Worm (Caenorhabditis elegans) whole organism, L2 larva: Measurements from ENCODE around the gene hpo-12.

Experiments used
- F13H6.1 ChIP-seq: sonication (generic microtip); optimal IDR thresholded peaks from 2 replicates; lab custom pipeline; 2016; ENCODE audit warnings: missing genetic modification characterization, missing compliant biosample characterization
- alr-1 ChIP-seq: fragments of 150-350 bp; optimal IDR thresholded peaks from 2 replicates; lab custom pipeline; 2014; ENCODE audit warnings: missing biosample characterization, missing genetic modification characterization
- egl-27 ChIP-seq: sonication (generic microtip); optimal IDR thresholded peaks from 3 replicates; lab custom pipeline; 2017; ENCODE audit warnings: missing biosample characterization, missing genetic modification reagents, missing genetic modification characterization
- lin-11 ChIP-seq: fragments of 150-350 bp; sonication (generic microtip); optimal IDR thresholded peaks from 2 replicates; lab custom pipeline; 2014; ENCODE audit warnings: missing biosample characterization, missing genetic modification characterization, inconsistent platforms, mixed read lengths
- lin-13 ChIP-seq: fragments of 150-350 bp; optimal IDR thresholded peaks from 2 replicates; lab custom pipeline; 2014; ENCODE audit warnings: missing biosample characterization, missing genetic modification reagents, missing genetic modification characterization
- nhr-23 ChIP-seq: fragments of 150-350 bp; optimal IDR thresholded peaks from 2 replicates; lab custom pipeline; 2014; ENCODE audit warnings: missing biosample characterization, missing genetic modification reagents, missing genetic modification characterization
- sma-9 ChIP-seq, 2 experiments: fragments of 150-350 bp in 1 of 2; sonication (generic microtip) in 1 of 2; optimal IDR thresholded peaks; 2 replicates each; lab custom pipeline; 2014 to 2016; ENCODE audit warnings: missing genetic modification characterization in 2 of 2, mild to moderate bottlenecking in 1 of 2, missing biosample characterization in 1 of 2, missing compliant biosample characterization in 1 of 2, missing genetic modification reagents in 1 of 2, moderate library complexity in 1 of 2
- snpc-4 ChIP-seq: fragments of 150-350 bp; optimal IDR thresholded peaks from 2 replicates; lab custom pipeline; 2014; ENCODE audit warnings: missing biosample characterization, missing genetic modification characterization

ce11 chrIV:12311597-12311996 is 28.6 kb downstream of the hpo-12 start, which contains the start of gene oac-58:
- TF ChIP-seq nhr-23 (no peak), lin-11 (tag; lab: Kevin White, UChicago) (no peak), lin-13 (GFP tag; lab: Kevin White, UChicago) (no peak), egl-27 (tag; lab: Kevin White, UChicago) (no peak), alr-1 (tag; lab: Kevin White, UChicago) (no peak), sma-9 (GFP tag; optimal IDR thresholded peaks at IDR 0.05; lab: Kevin White, UChicago) (no peak), sma-9 (tag; optimal IDR thresholded peaks at IDR 0.05; lab: Kevin White, UChicago) (no peak), snpc-4 (tag; lab: Kevin White, UChicago) (no peak), F13H6.1 (no peak)
